Fruit fly (Drosophila melanogaster) whole organism, pupa: ENCODE data around the gene Teh3.

Experiments
- CG10348 ChIP-seq: fragments of 200-800 bp; sonication (Bioruptor generic); IDR thresholded peaks from 2 replicates; pipeline ENCODE4 v1.3.6; 2022; ENCODE audit warnings: missing biosample characterization, missing genetic modification characterization
- CG13204 ChIP-seq: fragments of 200-800 bp; sonication (Bioruptor generic); optimal IDR thresholded peaks from 2 replicates; lab custom pipeline; 2018; ENCODE audit warnings: missing biosample characterization, mild to moderate bottlenecking, missing genetic modification characterization, moderate library complexity
- CG15710 ChIP-seq: fragments of 200-800 bp; sonication (Bioruptor generic); optimal IDR thresholded peaks from 2 replicates; lab custom pipeline; 2018; ENCODE audit warnings: missing biosample characterization, mild to moderate bottlenecking, missing genetic modification characterization, moderate library complexity
- CG17806 ChIP-seq: fragments of 200-800 bp; sonication (Bioruptor generic); optimal IDR thresholded peaks from 2 replicates; lab custom pipeline; 2018; ENCODE audit warnings: missing biosample characterization, mild to moderate bottlenecking, missing genetic modification characterization, moderate library complexity
- CG32121 ChIP-seq: fragments of 200-800 bp; sonication (Bioruptor generic); IDR thresholded peaks from 2 replicates; pipeline ENCODE4 v1.3.6; 2022; ENCODE audit warnings: missing biosample characterization, missing genetic modification characterization
- CG34367 ChIP-seq: fragments of 200-800 bp; sonication (Bioruptor generic); optimal IDR thresholded peaks from 2 replicates; lab custom pipeline; 2018; ENCODE audit warnings: missing biosample characterization, mild to moderate bottlenecking, missing genetic modification characterization
- CG8301 ChIP-seq: fragments of 200-800 bp; sonication (Bioruptor generic); optimal IDR thresholded peaks from 2 replicates; lab custom pipeline; 2018; ENCODE audit warnings: missing biosample characterization, mild to moderate bottlenecking, missing genetic modification characterization
- CG9948 ChIP-seq: fragments of 200-800 bp; sonication (Bioruptor generic); optimal IDR thresholded peaks from 2 replicates; lab custom pipeline; 2018; ENCODE audit warnings: missing biosample characterization, mild to moderate bottlenecking, missing genetic modification characterization, moderate library complexity
- D1 ChIP-seq: fragments of 200-800 bp; sonication (Bioruptor generic); optimal IDR thresholded peaks from 2 replicates; lab custom pipeline; 2018; ENCODE audit warnings: missing biosample characterization, mild to moderate bottlenecking, missing genetic modification characterization, moderate library complexity
- EcR ChIP-seq: fragments of 200-800 bp; sonication (Bioruptor generic); optimal IDR thresholded peaks from 3 replicates; lab custom pipeline; 2019; ENCODE audit warnings: missing biosample characterization, missing genetic modification characterization, mild to moderate bottlenecking, moderate library complexity, missing genetic modification reagents
- Pif1A ChIP-seq: fragments of 200-800 bp; sonication (Bioruptor generic); optimal IDR thresholded peaks from 3 replicates; lab custom pipeline; 2016; ENCODE audit warnings: missing biosample characterization, missing genetic modification characterization
- Snoo ChIP-seq: fragments of 200-800 bp; sonication (Bioruptor generic); optimal IDR thresholded peaks from 3 replicates; lab custom pipeline; 2017; ENCODE audit warnings: missing biosample characterization, mild to moderate bottlenecking, missing genetic modification characterization, inconsistent platforms
- fd96Ca ChIP-seq: fragments of 200-800 bp; sonication (Bioruptor generic); IDR thresholded peaks from 3 replicates; pipeline ENCODE4 v1.3.6; 2022; ENCODE audit warnings: missing biosample characterization, missing genetic modification characterization

DNA sequence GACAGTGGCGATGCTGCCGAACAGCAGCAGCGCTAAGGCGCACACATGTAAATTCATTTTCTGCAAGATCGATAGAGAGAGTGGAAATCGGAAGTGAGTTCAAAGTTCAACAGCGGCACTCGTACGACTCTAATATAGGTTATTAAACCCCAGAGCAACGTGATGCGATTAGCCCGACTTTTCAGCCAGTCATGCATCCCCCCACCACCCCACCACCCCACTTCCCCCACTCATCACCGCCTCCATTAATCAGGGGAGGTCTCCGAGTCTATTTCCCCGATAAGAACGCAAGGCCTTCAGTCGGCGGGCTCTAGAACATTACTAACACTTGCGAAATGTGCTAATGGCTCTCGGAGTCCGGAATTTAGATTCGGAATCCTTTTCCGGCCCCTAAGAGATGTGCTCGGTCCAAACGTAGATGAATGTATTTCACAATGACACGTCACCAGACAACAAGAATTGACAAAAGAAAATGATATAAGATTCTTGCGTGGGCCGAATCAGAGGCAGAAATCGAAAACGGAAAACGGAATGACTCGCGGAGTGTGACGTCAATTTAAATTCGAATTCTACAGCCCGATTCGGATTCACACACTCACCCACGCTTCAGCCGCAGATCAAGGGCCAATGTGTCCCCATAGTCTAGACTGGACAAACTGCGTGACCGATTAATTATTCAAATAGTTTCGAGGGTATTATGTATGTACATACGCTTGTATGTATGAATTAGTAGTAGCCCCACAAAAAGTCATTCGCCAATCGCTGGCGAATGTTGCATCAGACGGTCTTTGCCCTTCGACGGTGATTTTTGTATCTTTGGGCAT lies 41.4 kb upstream of the Teh3 start:
- TF ChIP-seq Pif1A (GFP tag; lab: Kevin White, UChicago) (no peak), CG32121 (GFP tag; lab: Robert Waterston, UW) (no peak), EcR (GFP tag; lab: Kevin White, UChicago) (peak; percentile 40), Snoo (tag; lab: Kevin White, UChicago) (no peak), CG13204 (GFP tag; lab: Kevin White, UChicago) (no peak), CG8301 (tag; lab: Kevin White, UChicago) (peak; percentile 18), CG34367 (no peak), CG17806 (no peak), CG9948 (tag; lab: Kevin White, UChicago) (no peak), D1 (tag; lab: Kevin White, UChicago) (no peak), CG15710 (tag; lab: Kevin White, UChicago) (no peak), CG10348 (GFP tag; lab: Robert Waterston, UW) (no peak), fd96Ca (GFP tag; lab: Robert Waterston, UW) (0 out of 3 replicates have a peak, but pooled peaks have one; percentile 36)
